Fruit fly (Drosophila melanogaster): ENCODE measurements around the gene Cdc42.

DNA sequence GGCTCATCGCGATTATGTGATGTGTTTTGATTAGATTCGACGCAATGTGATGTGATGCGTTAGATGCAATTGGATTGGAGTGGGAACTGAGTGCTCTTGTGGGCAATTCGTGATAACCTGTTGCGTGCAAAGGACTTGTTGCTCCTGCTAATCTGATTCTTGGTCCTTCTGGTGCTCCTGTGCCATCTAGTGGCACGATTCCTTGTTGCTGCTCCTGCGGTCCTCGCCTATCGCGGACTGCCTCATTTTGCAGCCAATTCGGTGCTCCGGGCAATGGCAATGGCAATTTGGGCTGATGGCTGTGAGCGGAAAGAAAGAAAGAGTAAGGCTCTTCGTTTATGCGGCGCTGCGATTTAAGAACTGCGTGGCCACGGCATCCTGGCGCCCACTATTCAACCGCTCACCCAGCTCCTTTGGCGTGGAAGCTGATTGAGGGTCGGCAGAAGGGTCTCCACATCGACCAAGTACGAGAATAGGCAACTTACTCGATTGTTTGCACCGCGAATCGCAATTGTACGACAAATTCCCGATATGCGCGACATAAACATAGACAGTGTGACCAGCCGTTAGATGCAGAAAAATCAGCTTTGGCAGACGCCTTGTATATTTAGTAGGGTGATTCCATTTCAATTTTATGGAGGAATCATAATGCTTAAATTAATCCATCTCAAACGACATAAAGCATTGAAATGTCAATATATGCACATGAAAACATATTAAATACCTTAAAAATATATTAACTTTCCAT, 3.8 kb upstream of the Cdc42 start, which contains the start of gene Mer:
- TF ChIP-seq CG34367 (tag; optimal IDR thresholded peaks at IDR 0.05) (peak; percentile 76), EcR (GFP tag; optimal IDR thresholded peaks at IDR 0.05) (no peak), CG10348 (GFP tag; IDR thresholded peaks at IDR 0.05) (no peak), rn (GFP tag; IDR thresholded peaks at IDR 0.05) (peak; percentile 66; the same call in 1 of the 2 replicates)

All from whole organism, pupa.